Fruit fly (Drosophila melanogaster) whole organism, wandering third instar larva: ENCODE results near the gene bap.

Experiments used
- Abd-B ChIP-seq: fragments of >200 bp; optimal IDR thresholded peaks from 2 replicates; lab custom pipeline; 2017; ENCODE audit warnings: missing biosample characterization, missing genetic modification characterization
- CG32264 ChIP-seq: fragments of 200-800 bp; sonication (Bioruptor generic); optimal IDR thresholded peaks from 2 replicates; lab custom pipeline; 2016; ENCODE audit warnings: missing biosample characterization, missing genetic modification characterization
- CrebA ChIP-seq: fragments of 200-800 bp; sonication (Bioruptor generic); optimal IDR thresholded peaks from 2 replicates; lab custom pipeline; 2016; ENCODE audit warnings: missing biosample characterization, mild to moderate bottlenecking, missing genetic modification characterization, borderline replicate concordance
- Dfd ChIP-seq: fragments of >200 bp; optimal IDR thresholded peaks from 2 replicates; lab custom pipeline; 2017; ENCODE audit warnings: missing biosample characterization, missing genetic modification characterization
- Dif ChIP-seq: fragments of 200-275, 200-300 bp; sonication (Bioruptor generic); optimal IDR thresholded peaks from 2 replicates; lab custom pipeline; 2018; ENCODE audit warnings: missing biosample characterization, missing genetic modification characterization; ENCODE audit not compliant: partially characterized antibody
- GATAd ChIP-seq: sonication (Bioruptor generic); optimal IDR thresholded peaks from 2 replicates; lab custom pipeline; 2016; ENCODE audit warnings: missing biosample characterization, missing genetic modification characterization
- HLH106 ChIP-seq: fragments of 200-800 bp; optimal IDR thresholded peaks from 3 replicates; lab custom pipeline; 2019; ENCODE audit warnings: missing biosample characterization, mild to moderate bottlenecking, missing genetic modification characterization, moderate library complexity
- Hnf4 ChIP-seq: fragments of 200-800 bp; sonication (Bioruptor generic); optimal IDR thresholded peaks from 2 replicates; lab custom pipeline; 2016; ENCODE audit warnings: missing biosample characterization, mild to moderate bottlenecking, missing genetic modification characterization
- Hr83 ChIP-seq: fragments of 200-300 bp; sonication (Bioruptor generic); optimal IDR thresholded peaks from 2 replicates; lab custom pipeline; 2016; ENCODE audit warnings: missing biosample characterization, mild to moderate bottlenecking, missing genetic modification characterization, moderate library complexity; ENCODE audit not compliant: poor library complexity, severe bottlenecking
- Jra ChIP-seq: sonication (Bioruptor generic); optimal IDR thresholded peaks from 2 replicates; lab custom pipeline; 2016; ENCODE audit warnings: missing biosample characterization, missing genetic modification characterization
- Mio ChIP-seq: sonication (Bioruptor generic); optimal IDR thresholded peaks from 2 replicates; lab custom pipeline; 2016; ENCODE audit warnings: missing biosample characterization, missing genetic modification characterization
- N ChIP-seq: fragments of >200 bp; optimal IDR thresholded peaks from 2 replicates; lab custom pipeline; 2018; ENCODE audit warnings: missing biosample characterization, missing external identifiers, missing genetic modification characterization
- OdsH ChIP-seq: fragments of 200-800 bp; sonication (Bioruptor generic); optimal IDR thresholded peaks from 2 replicates; lab custom pipeline; 2016; ENCODE audit warnings: missing biosample characterization, mild to moderate bottlenecking, missing genetic modification characterization
- Rel ChIP-seq, 2 experiments: fragments of 200-800 bp; sonication (Bioruptor generic) in 1 of 2; optimal IDR thresholded peaks; 2 replicates in 1 of 2; 3 replicates in 1 of 2; lab custom pipeline; 2016 to 2019; ENCODE audit warnings: mild to moderate bottlenecking in 2 of 2, missing biosample characterization in 2 of 2, missing genetic modification characterization in 2 of 2, moderate library complexity in 1 of 2
- Sp1 ChIP-seq: fragments of 200-800 bp; sonication (Bioruptor generic); optimal IDR thresholded peaks from 3 replicates; lab custom pipeline; 2019; ENCODE audit warnings: missing biosample characterization, mild to moderate bottlenecking, missing genetic modification characterization, moderate library complexity
- Vsx2 ChIP-seq: fragments of 200-300, 225-300 bp; sonication (Bioruptor generic); optimal IDR thresholded peaks from 2 replicates; lab custom pipeline; 2018; ENCODE audit warnings: missing biosample characterization, missing genetic modification characterization; ENCODE audit not compliant: partially characterized antibody
- br ChIP-seq: fragments of 200-800 bp; sonication (Bioruptor generic); optimal IDR thresholded peaks from 2 replicates; lab custom pipeline; 2016; ENCODE audit warnings: missing biosample characterization, missing genetic modification characterization
- dl ChIP-seq, 2 experiments: fragments of 175-275, 200-275 bp in 1 of 2; fragments of 200-275 bp in 1 of 2; sonication (Bioruptor generic); optimal IDR thresholded peaks; lab custom pipeline; 2018; ENCODE audit warnings: mild to moderate bottlenecking in 2 of 2, missing biosample characterization in 2 of 2, missing genetic modification characterization in 2 of 2, moderate library complexity in 2 of 2; ENCODE audit not compliant: partially characterized antibody in 2 of 2, insufficient read depth in 1 of 2
- dmrt93B ChIP-seq: fragments of 200-800 bp; sonication (Bioruptor generic); optimal IDR thresholded peaks from 2 replicates; lab custom pipeline; 2018; ENCODE audit warnings: missing biosample characterization, mild to moderate bottlenecking, missing genetic modification characterization
- ey ChIP-seq: fragments of 200-800 bp; sonication (Bioruptor generic); optimal IDR thresholded peaks from 2 replicates; lab custom pipeline; 2016; ENCODE audit warnings: missing biosample characterization, missing genetic modification characterization
- foxo ChIP-seq, 2 experiments: fragments of 200-800 bp; sonication (Bioruptor generic); optimal IDR thresholded peaks; 2 replicates in 1 of 2; 3 replicates in 1 of 2; lab custom pipeline; 2016 to 2017; ENCODE audit warnings: missing biosample characterization in 2 of 2, missing genetic modification characterization in 2 of 2
- fru ChIP-seq: fragments of 200-800 bp; sonication (Bioruptor generic); optimal IDR thresholded peaks from 3 replicates; lab custom pipeline; 2016; ENCODE audit warnings: missing biosample characterization, mild to moderate bottlenecking, missing genetic modification characterization
- h ChIP-seq: fragments of 200-800 bp; sonication (Bioruptor generic); optimal IDR thresholded peaks from 3 replicates; lab custom pipeline; 2016; ENCODE audit warnings: missing biosample characterization, mild to moderate bottlenecking, missing genetic modification characterization
- jim ChIP-seq: fragments of 175-275, 200-325 bp; sonication (Bioruptor generic); optimal IDR thresholded peaks from 2 replicates; lab custom pipeline; 2016; ENCODE audit warnings: missing biosample characterization, mild to moderate bottlenecking, missing genetic modification characterization
- lola ChIP-seq: fragments of >200 bp; optimal IDR thresholded peaks from 2 replicates; lab custom pipeline; 2017; ENCODE audit warnings: missing biosample characterization, missing genetic modification characterization
- pan ChIP-seq: fragments of >200 bp; optimal IDR thresholded peaks from 2 replicates; lab custom pipeline; 2017
- psq ChIP-seq: fragments of 200-800 bp; sonication (Bioruptor generic); optimal IDR thresholded peaks from 3 replicates; lab custom pipeline; 2017; ENCODE audit warnings: missing biosample characterization, mild to moderate bottlenecking, missing genetic modification characterization, moderate library complexity
- rgr ChIP-seq: fragments of 200-800 bp; sonication (Bioruptor generic); optimal IDR thresholded peaks from 3 replicates; lab custom pipeline; 2016; ENCODE audit warnings: missing biosample characterization, mild to moderate bottlenecking, missing genetic modification characterization
- sage ChIP-seq: fragments of 200-800 bp; sonication (Bioruptor generic); optimal IDR thresholded peaks from 2 replicates; lab custom pipeline; 2016; ENCODE audit warnings: missing biosample characterization, mild to moderate bottlenecking, missing genetic modification characterization
- sv ChIP-seq: fragments of 200-800 bp; sonication (Bioruptor generic); optimal IDR thresholded peaks from 3 replicates; lab custom pipeline; 2016; ENCODE audit warnings: missing biosample characterization, missing genetic modification characterization
- tai ChIP-seq: sonication (Bioruptor generic); optimal IDR thresholded peaks from 2 replicates; lab custom pipeline; 2016; ENCODE audit warnings: missing biosample characterization, missing genetic modification characterization
- woc ChIP-seq: sonication (Bioruptor generic); optimal IDR thresholded peaks from 2 replicates; lab custom pipeline; 2016; ENCODE audit warnings: missing biosample characterization, mild to moderate bottlenecking, missing genetic modification characterization

The bap gene

dm6 chr3R:21345011-21345410 is 43.7 kb upstream of the bap start:
- TF ChIP-seq Abd-B (GFP tag; lab: Kevin White, UChicago) (no peak), Mio (no peak), jim (GFP tag; lab: Kevin White, UChicago) (no peak), tai (GFP tag; lab: Kevin White, UChicago) (no peak), br (GFP tag; lab: Kevin White, UChicago) (peak; percentile 38), psq (GFP tag; lab: Kevin White, UChicago) (no peak), N (GFP tag; lab: Kevin White, UChicago) (no peak), Dif (GFP tag; lab: Kevin White, UChicago) (no peak), foxo (GFP tag; optimal IDR thresholded peaks at IDR 0.05; lab: Kevin White, UChicago) (peak in 1 of 2 experiments; percentile 54), Hnf4 (GFP tag; lab: Kevin White, UChicago) (no peak), Sp1 (peak; percentile 35), OdsH (peak; percentile 45), dmrt93B (no peak), Rel (GFP tag; optimal IDR thresholded peaks at IDR 0.05; lab: Kevin White, UChicago) (no peak), Rel (tag; optimal IDR thresholded peaks at IDR 0.05; lab: Kevin White, UChicago) (no peak), h (peak; percentile 55), Hr83 (no peak), Dfd (GFP tag; lab: Kevin White, UChicago) (no peak), CG32264 (GFP tag; lab: Kevin White, UChicago) (no peak), sage (no peak), pan (lab: Kevin White, UChicago) (no peak), woc (GFP tag; lab: Kevin White, UChicago) (peak; percentile 23), CrebA (GFP tag; lab: Kevin White, UChicago) (no peak), fru (GFP tag; lab: Kevin White, UChicago) (peak; percentile 63), rgr (GFP tag; lab: Kevin White, UChicago) (peak; percentile 50), Jra (GFP tag; lab: Kevin White, UChicago) (no peak), lola (GFP tag; lab: Kevin White, UChicago) (no peak), GATAd (GFP tag; lab: Kevin White, UChicago) (no peak), ey (GFP tag; lab: Kevin White, UChicago) (peak; percentile 49), HLH106 (tag; lab: Kevin White, UChicago) (peak; percentile 27)

DNA sequence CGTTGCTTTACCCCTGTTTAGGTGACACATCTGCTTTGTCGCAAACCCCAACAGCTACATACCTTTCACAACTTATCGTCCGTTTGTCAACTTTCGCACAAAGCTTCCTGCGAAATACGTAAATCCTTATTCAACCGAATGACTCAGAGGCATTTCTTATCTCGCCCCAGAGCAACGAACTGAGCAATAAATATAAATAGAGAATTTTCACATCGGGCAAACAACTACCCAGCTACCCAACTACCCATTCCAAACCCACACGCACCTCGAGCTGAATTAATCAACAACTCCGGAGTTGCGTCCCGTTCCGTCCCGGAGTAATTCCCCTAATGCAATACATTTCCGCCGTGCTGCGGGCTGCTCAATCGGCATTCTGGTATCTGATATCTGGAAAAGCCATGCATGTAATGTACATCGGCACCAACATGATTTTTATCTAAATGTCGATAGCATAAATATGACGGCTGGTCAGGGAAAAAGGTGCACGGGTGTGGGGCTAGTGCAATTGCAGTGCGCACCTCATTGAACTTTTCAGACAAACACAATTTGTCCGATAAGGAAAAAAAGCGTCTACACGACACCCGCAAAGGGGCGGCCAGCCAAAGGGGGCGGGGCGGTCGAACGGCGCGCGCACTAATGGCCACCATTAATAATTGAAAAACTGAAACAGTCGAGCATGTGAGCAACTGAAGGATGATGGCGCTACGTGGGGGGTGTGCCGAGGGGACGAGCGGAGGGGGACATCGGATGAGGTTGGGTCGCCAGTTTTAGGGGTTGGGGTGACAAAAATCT is 41.5 kb upstream of the bap start:
- TF ChIP-seq dl (GFP tag; optimal IDR thresholded peaks at IDR 0.05; lab: Kevin White, UChicago; ENCODE audit: insufficient read depth in 1 of 2, partially characterized antibody in 2 of 2) (no peak), Rel (GFP tag; optimal IDR thresholded peaks at IDR 0.05; lab: Kevin White, UChicago) (no peak), Rel (tag; optimal IDR thresholded peaks at IDR 0.05; lab: Kevin White, UChicago) (peak; percentile 55)

DNA sequence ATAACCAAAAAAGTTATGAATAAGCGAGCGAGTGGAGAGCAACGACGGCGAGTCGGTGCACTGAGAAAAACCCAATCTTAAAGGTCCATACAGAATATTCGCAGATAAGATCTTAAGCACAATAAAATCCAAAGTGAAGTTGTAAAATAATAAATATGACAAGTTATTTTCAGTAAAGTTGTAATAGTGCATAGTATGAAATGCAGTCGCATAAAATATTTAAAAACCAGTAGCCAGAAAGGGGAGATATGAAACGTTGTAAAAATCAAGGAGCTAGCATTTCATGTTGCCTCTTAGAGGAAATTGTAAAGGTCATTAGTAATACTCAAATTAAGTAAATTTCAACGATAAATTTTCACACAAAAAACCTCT is 40.9 kb upstream of the bap start:
- TF ChIP-seq h (no peak), sage (no peak), Vsx2 (GFP tag; lab: Kevin White, UChicago) (no peak), HLH106 (tag; lab: Kevin White, UChicago) (no peak), sv (GFP tag; lab: Kevin White, UChicago) (no peak), jim (GFP tag; lab: Kevin White, UChicago) (no peak), OdsH (no peak), Rel (GFP tag; optimal IDR thresholded peaks at IDR 0.05; lab: Kevin White, UChicago) (no peak), Rel (tag; optimal IDR thresholded peaks at IDR 0.05; lab: Kevin White, UChicago) (no peak), foxo (GFP tag; optimal IDR thresholded peaks at IDR 0.05; lab: Kevin White, UChicago) (peak in 1 of 2 experiments; percentile 21)
